In genomic region chrX:15632669-15633068, dm6 we compare ENCODE assay signal across 1 fruit fly cellular context.
A peak's percentile ranks its signal among the peaks of the same experiment; 100 is the strongest.
TF ChIP-seq lines count a peak whose summit lies in the region.

No protein-coding gene starts in this region.

TF ChIP-seq in whole organism, embryonic, 481 proteins besides CTCF, POLR2A, EP300 and RAD21 (continued from another document):
- no peak for TF ChIP-seq pum (GFP tag; optimal IDR thresholded peaks at IDR 0.05; lab: Kevin White, UChicago)
- peak; percentile 11 for TF ChIP-seq unpg (GFP tag; optimal IDR thresholded peaks at IDR 0.05; lab: Kevin White, UChicago)
- TF ChIP-seq ab (GFP tag; optimal IDR thresholded peaks at IDR 0.05; lab: Kevin White, UChicago) = no peak
- no peak for TF ChIP-seq sqz (GFP tag; optimal IDR thresholded peaks at IDR 0.05; lab: Kevin White, UChicago)
- no peak for TF ChIP-seq z (GFP tag; IDR thresholded peaks at IDR 0.05; lab: Robert Waterston, UW)
- no peak for TF ChIP-seq CG1024 (GFP tag; IDR thresholded peaks at IDR 0.05; lab: Robert Waterston, UW)
- TF ChIP-seq fd96Cb (tag; optimal IDR thresholded peaks at IDR 0.05; lab: Kevin White, UChicago) = peak; percentile 16
- peak; percentile 35 for TF ChIP-seq Sox102F (GFP tag; optimal IDR thresholded peaks at IDR 0.05; lab: Kevin White, UChicago)
- TF ChIP-seq CG15269 (tag; optimal IDR thresholded peaks at IDR 0.05; lab: Kevin White, UChicago) = peak; percentile 15
- no peak for TF ChIP-seq slou (GFP tag; optimal IDR thresholded peaks at IDR 0.05; lab: Kevin White, UChicago)
- TF ChIP-seq CG13424 (tag; optimal IDR thresholded peaks at IDR 0.05; lab: Kevin White, UChicago) = peak; percentile 8
- peak; percentile 85 for TF ChIP-seq Ets65A (GFP tag; lab: Kevin White, UChicago)
- TF ChIP-seq CG1603 (tag; optimal IDR thresholded peaks at IDR 0.05; lab: Kevin White, UChicago) = peak; percentile 51
- TF ChIP-seq ara (GFP tag; IDR thresholded peaks at IDR 0.05; lab: Robert Waterston, UW) = no peak
- TF ChIP-seq twi (tag; optimal IDR thresholded peaks at IDR 0.05; lab: Kevin White, UChicago) = no peak
- no peak for TF ChIP-seq pzg (GFP tag; optimal IDR thresholded peaks at IDR 0.05; lab: Kevin White, UChicago)
- peak; percentile 32 for TF ChIP-seq dmrt99B (tag; optimal IDR thresholded peaks at IDR 0.05; lab: Kevin White, UChicago)
- TF ChIP-seq HLH3B (GFP tag; IDR thresholded peaks at IDR 0.05; lab: Robert Waterston, UW) = no peak
- TF ChIP-seq CG9817 (tag; optimal IDR thresholded peaks at IDR 0.05; lab: Kevin White, UChicago) = no peak
- no peak for TF ChIP-seq CG10462 (GFP tag; optimal IDR thresholded peaks at IDR 0.05; lab: Kevin White, UChicago)
- TF ChIP-seq CG5953 (GFP tag; IDR thresholded peaks at IDR 0.05; lab: Robert Waterston, UW) = 0 out of 2 replicates have a peak, but pooled peaks have one; percentile 8
- no peak for TF ChIP-seq CG1602 (GFP tag; optimal IDR thresholded peaks at IDR 0.05; lab: Kevin White, UChicago)
- no peak for TF ChIP-seq CG2116 (GFP tag; optimal IDR thresholded peaks at IDR 0.05; lab: Kevin White, UChicago)
- no peak for TF ChIP-seq CoRest (tag; optimal IDR thresholded peaks at IDR 0.05; lab: Kevin White, UChicago)
- TF ChIP-seq CG11560 (tag; IDR thresholded peaks at IDR 0.05; lab: Robert Waterston, UW) = no peak
- TF ChIP-seq sna (GFP tag; IDR thresholded peaks at IDR 0.05; lab: Robert Waterston, UW; ENCODE audit: partially characterized antibody) = no peak
- no peak for TF ChIP-seq dati (GFP tag; IDR thresholded peaks at IDR 0.05; lab: Robert Waterston, UW)
- TF ChIP-seq Dip2 (GFP tag; IDR thresholded peaks at IDR 0.05; lab: Robert Waterston, UW) = no peak
- no peak for TF ChIP-seq Atf3 (GFP tag; optimal IDR thresholded peaks at IDR 0.05; lab: Kevin White, UChicago)
- no peak for TF ChIP-seq CG9932 (GFP tag; IDR thresholded peaks at IDR 0.05; lab: Robert Waterston, UW)
- no peak for TF ChIP-seq CG10543 (GFP tag; optimal IDR thresholded peaks at IDR 0.05; lab: Kevin White, UChicago)
- TF ChIP-seq CG4820 (GFP tag; optimal IDR thresholded peaks at IDR 0.05; lab: Kevin White, UChicago) = no peak
- no peak for TF ChIP-seq insv (GFP tag; optimal IDR thresholded peaks at IDR 0.05; lab: Kevin White, UChicago)
- TF ChIP-seq scrt (GFP tag; optimal IDR thresholded peaks at IDR 0.05; lab: Kevin White, UChicago) = no peak
- TF ChIP-seq Elba2 (GFP tag; optimal IDR thresholded peaks at IDR 0.05; lab: Kevin White, UChicago) = no peak
- no peak for TF ChIP-seq CG7556 (GFP tag; optimal IDR thresholded peaks at IDR 0.05; lab: Kevin White, UChicago)
- TF ChIP-seq dysf (GFP tag; IDR thresholded peaks at IDR 0.05; lab: Robert Waterston, UW) = 0 out of 3 replicates have a peak, but pooled peaks have one; percentile 29
- TF ChIP-seq Ada2b (GFP tag; IDR thresholded peaks at IDR 0.05; lab: Robert Waterston, UW) = no peak
- TF ChIP-seq CG13287 (GFP tag; IDR thresholded peaks at IDR 0.05; lab: Robert Waterston, UW; ENCODE audit: partially characterized antibody) = no peak
- TF ChIP-seq ATbp (GFP tag; optimal IDR thresholded peaks at IDR 0.05; lab: Kevin White, UChicago) = no peak
- TF ChIP-seq zfh1 (GFP tag; IDR thresholded peaks at IDR 0.05; lab: Robert Waterston, UW) = 0 out of 3 replicates have a peak, but pooled peaks have one; percentile 7
- no peak for TF ChIP-seq lmd (GFP tag; IDR thresholded peaks at IDR 0.05; lab: Robert Waterston, UW)
- TF ChIP-seq lilli (GFP tag; optimal IDR thresholded peaks at IDR 0.05; lab: Kevin White, UChicago) = no peak
- peak; percentile 17 for TF ChIP-seq CG17359 (tag; optimal IDR thresholded peaks at IDR 0.05; lab: Kevin White, UChicago)
- TF ChIP-seq sens (GFP tag; lab: Kevin White, UChicago) = no peak
- TF ChIP-seq Drgx (GFP tag; IDR thresholded peaks at IDR 0.05; lab: Robert Waterston, UW) = no peak
- TF ChIP-seq CG10959 (GFP tag; IDR thresholded peaks at IDR 0.05; lab: Robert Waterston, UW) = no peak
- no peak for TF ChIP-seq Sry-δ (GFP tag; optimal IDR thresholded peaks at IDR 0.05; lab: Kevin White, UChicago)
- no peak for TF ChIP-seq vnd (GFP tag; IDR thresholded peaks at IDR 0.05; lab: Robert Waterston, UW; ENCODE audit: partially characterized antibody)
- peak; percentile 39 for TF ChIP-seq CG11504 (tag; optimal IDR thresholded peaks at IDR 0.05; lab: Kevin White, UChicago)
- TF ChIP-seq Hey (tag; optimal IDR thresholded peaks at IDR 0.05; lab: Kevin White, UChicago) = no peak
- TF ChIP-seq CG2678 (tag; optimal IDR thresholded peaks at IDR 0.05; lab: Kevin White, UChicago) = peak; percentile 21
- TF ChIP-seq nau (GFP tag; optimal IDR thresholded peaks at IDR 0.05; lab: Kevin White, UChicago) = no peak
- TF ChIP-seq CG42726 (GFP tag; IDR thresholded peaks at IDR 0.05; lab: Robert Waterston, UW; ENCODE audit: partially characterized antibody) = no peak
- no peak for TF ChIP-seq HLH4C (GFP tag; IDR thresholded peaks at IDR 0.05; lab: Robert Waterston, UW; ENCODE audit: partially characterized antibody)
- TF ChIP-seq CG10565 (GFP tag; optimal IDR thresholded peaks at IDR 0.05; lab: Kevin White, UChicago) = no peak
- TF ChIP-seq CG3407 (GFP tag; optimal IDR thresholded peaks at IDR 0.05; lab: Kevin White, UChicago) = no peak
- no peak for TF ChIP-seq CG14710 (tag; optimal IDR thresholded peaks at IDR 0.05; lab: Kevin White, UChicago)
- TF ChIP-seq CG3838 (GFP tag; optimal IDR thresholded peaks at IDR 0.05; lab: Kevin White, UChicago) = no peak
- no peak for TF ChIP-seq CG33557 (GFP tag; optimal IDR thresholded peaks at IDR 0.05; lab: Kevin White, UChicago)
- no peak for TF ChIP-seq Vsx1 (GFP tag; optimal IDR thresholded peaks at IDR 0.05; lab: Kevin White, UChicago)
- peak; percentile 46 for TF ChIP-seq Blimp-1 (GFP tag; optimal IDR thresholded peaks at IDR 0.05; lab: Kevin White, UChicago)
- no peak for TF ChIP-seq CG32532 (GFP tag; IDR thresholded peaks at IDR 0.05; lab: Robert Waterston, UW)
- no peak for TF ChIP-seq CG2889 (GFP tag; IDR thresholded peaks at IDR 0.05; lab: Robert Waterston, UW)
- TF ChIP-seq Med (GFP tag; lab: Kevin White, UChicago) = peak; percentile 68
- no peak for TF ChIP-seq CG10979 (tag; optimal IDR thresholded peaks at IDR 0.05; lab: Kevin White, UChicago)
- TF ChIP-seq lola (GFP tag; optimal IDR thresholded peaks at IDR 0.05; lab: Kevin White, UChicago) = no peak
- TF ChIP-seq toy (GFP tag; IDR thresholded peaks at IDR 0.05; lab: Robert Waterston, UW) = no peak
- TF ChIP-seq Ptx1 (GFP tag; IDR thresholded peaks at IDR 0.05; lab: Robert Waterston, UW) = peak; percentile 33
- no peak for TF ChIP-seq CG8388 (GFP tag; optimal IDR thresholded peaks at IDR 0.05; lab: Kevin White, UChicago)
- TF ChIP-seq Sox100B (GFP tag; optimal IDR thresholded peaks at IDR 0.05; lab: Kevin White, UChicago) = no peak
- TF ChIP-seq CG8290 (GFP tag; optimal IDR thresholded peaks at IDR 0.05; lab: Kevin White, UChicago) = no peak
- TF ChIP-seq CG8290 (tag; optimal IDR thresholded peaks at IDR 0.05; lab: Kevin White, UChicago) = peak in 1 of 2 experiments; percentile 17
- no peak for TF ChIP-seq Optix (GFP tag; IDR thresholded peaks at IDR 0.05; lab: Robert Waterston, UW)
- no peak for TF ChIP-seq unc-4 (GFP tag; IDR thresholded peaks at IDR 0.05; lab: Robert Waterston, UW; ENCODE audit: partially characterized antibody)
- no peak for TF ChIP-seq MESR4 (GFP tag; optimal IDR thresholded peaks at IDR 0.05; lab: Kevin White, UChicago)
- no peak for TF ChIP-seq CG34376 (GFP tag; optimal IDR thresholded peaks at IDR 0.05; lab: Kevin White, UChicago)
- no peak for TF ChIP-seq cato (GFP tag; optimal IDR thresholded peaks at IDR 0.05; lab: Kevin White, UChicago; ENCODE audit: borderline replicate concordance)
- TF ChIP-seq eyg (GFP tag; optimal IDR thresholded peaks at IDR 0.05; lab: Kevin White, UChicago) = no peak
- TF ChIP-seq Hr51 (GFP tag; optimal IDR thresholded peaks at IDR 0.05; lab: Kevin White, UChicago) = peak in 1 of 2 experiments; percentile 27
- TF ChIP-seq Dll (GFP tag; IDR thresholded peaks at IDR 0.05; lab: Robert Waterston, UW; ENCODE audit: partially characterized antibody) = no peak
- 0 out of 3 replicates have a peak, but pooled peaks have one; percentile 28 for TF ChIP-seq row (GFP tag; IDR thresholded peaks at IDR 0.05; lab: Robert Waterston, UW)
- TF ChIP-seq MBD-R2 (GFP tag; IDR thresholded peaks at IDR 0.05; lab: Robert Waterston, UW) = no peak
- TF ChIP-seq Side (GFP tag; optimal IDR thresholded peaks at IDR 0.05; lab: Kevin White, UChicago) = no peak
- no peak for TF ChIP-seq Neu2 (GFP tag; optimal IDR thresholded peaks at IDR 0.05; lab: Kevin White, UChicago; ENCODE audit: borderline replicate concordance)
- no peak for TF ChIP-seq hb (GFP tag; IDR thresholded peaks at IDR 0.05; lab: Robert Waterston, UW; ENCODE audit: partially characterized antibody)
- TF ChIP-seq mirr (GFP tag; optimal IDR thresholded peaks at IDR 0.05; lab: Kevin White, UChicago) = no peak
- no peak for TF ChIP-seq CG17802 (tag; optimal IDR thresholded peaks at IDR 0.05; lab: Kevin White, UChicago)
- TF ChIP-seq hbn (GFP tag; IDR thresholded peaks at IDR 0.05; lab: Robert Waterston, UW; ENCODE audit: partially characterized antibody) = no peak
- no peak for TF ChIP-seq GATAe (GFP tag; conservative IDR thresholded peaks at IDR 0.05; lab: Robert Waterston, UW)
- no peak for TF ChIP-seq CG31388 (GFP tag; optimal IDR thresholded peaks at IDR 0.05; lab: Kevin White, UChicago)
- TF ChIP-seq CG9215 (GFP tag; IDR thresholded peaks at IDR 0.05; lab: Robert Waterston, UW) = no peak
- TF ChIP-seq CG2120 (GFP tag; optimal IDR thresholded peaks at IDR 0.05; lab: Kevin White, UChicago) = no peak
- no peak for TF ChIP-seq aop (GFP tag; IDR thresholded peaks at IDR 0.05; lab: Robert Waterston, UW)
- no peak for TF ChIP-seq salm (tag; optimal IDR thresholded peaks at IDR 0.05; lab: Kevin White, UChicago)
- TF ChIP-seq trh (GFP tag; optimal IDR thresholded peaks at IDR 0.05; lab: Kevin White, UChicago) = no peak
- no peak for TF ChIP-seq CG1792 (GFP tag; optimal IDR thresholded peaks at IDR 0.05; lab: Kevin White, UChicago)
- TF ChIP-seq eve (GFP tag; optimal IDR thresholded peaks at IDR 0.05; lab: Kevin White, UChicago) = peak in 1 of 2 experiments; percentile 22
- no peak for TF ChIP-seq rib (GFP tag; IDR thresholded peaks at IDR 0.05; lab: Robert Waterston, UW)
- TF ChIP-seq Atf-2 (GFP tag; optimal IDR thresholded peaks at IDR 0.05; lab: Kevin White, UChicago) = no peak
- 0 out of 3 replicates have a peak, but pooled peaks have one; percentile 40 for TF ChIP-seq ci (GFP tag; IDR thresholded peaks at IDR 0.05; lab: Robert Waterston, UW)
- no peak for TF ChIP-seq CG18476 (GFP tag; optimal IDR thresholded peaks at IDR 0.05; lab: Kevin White, UChicago)
- TF ChIP-seq CkIIα-i1 (GFP tag; IDR thresholded peaks at IDR 0.05; lab: Robert Waterston, UW) = no peak
- no peak for TF ChIP-seq gcm2 (GFP tag; optimal IDR thresholded peaks at IDR 0.05; lab: Kevin White, UChicago)
- peak; percentile 2 for TF ChIP-seq phol (tag; optimal IDR thresholded peaks at IDR 0.05; lab: Kevin White, UChicago)
